Worm (Caenorhabditis elegans) whole organism, midembryonic: ENCODE measurements around the gene B0302.5.

Source experiments
- T22C8.4 ChIP-seq: fragments of 200-800 bp; sonication (Bioruptor generic); IDR thresholded peaks from 2 replicates; pipeline ENCODE4 v1.3.6; 2022; ENCODE audit warnings: missing genetic modification characterization, missing compliant biosample characterization
- cog-1 ChIP-seq: sonication (generic microtip); optimal IDR thresholded peaks from 2 replicates; lab custom pipeline; 2016; ENCODE audit warnings: missing genetic modification characterization, missing compliant biosample characterization
- flt-1 ChIP-seq: fragments of 200-800 bp; sonication (Bioruptor generic); IDR thresholded peaks from 2 replicates; pipeline ENCODE4 v1.3.6; 2022; ENCODE audit warnings: missing genetic modification characterization, missing compliant biosample characterization
- klf-2 ChIP-seq: fragments of 200-800 bp; sonication (Bioruptor generic); conservative IDR thresholded peaks from 2 replicates; pipeline ENCODE4 v1.3.6; 2022; ENCODE audit warnings: missing genetic modification reagents, missing genetic modification characterization, missing compliant biosample characterization

- no peak for TF ChIP-seq flt-1 (GFP tag; lab: Robert Waterston, UW)
- no peak for TF ChIP-seq T22C8.4 (GFP tag; lab: Robert Waterston, UW)
- TF ChIP-seq klf-2 (GFP tag; lab: Robert Waterston, UW) = no peak
- no peak for TF ChIP-seq cog-1 (tag; lab: Kevin White, UChicago)
Observed at ce11 chrX:17214803-17215202, 19.9 kb upstream of the B0302.5 start, which contains the start of gene acdh-10.
